Worm (Caenorhabditis elegans): ENCODE results near the gene K05G3.1.

Gene K05G3.1

DNA sequence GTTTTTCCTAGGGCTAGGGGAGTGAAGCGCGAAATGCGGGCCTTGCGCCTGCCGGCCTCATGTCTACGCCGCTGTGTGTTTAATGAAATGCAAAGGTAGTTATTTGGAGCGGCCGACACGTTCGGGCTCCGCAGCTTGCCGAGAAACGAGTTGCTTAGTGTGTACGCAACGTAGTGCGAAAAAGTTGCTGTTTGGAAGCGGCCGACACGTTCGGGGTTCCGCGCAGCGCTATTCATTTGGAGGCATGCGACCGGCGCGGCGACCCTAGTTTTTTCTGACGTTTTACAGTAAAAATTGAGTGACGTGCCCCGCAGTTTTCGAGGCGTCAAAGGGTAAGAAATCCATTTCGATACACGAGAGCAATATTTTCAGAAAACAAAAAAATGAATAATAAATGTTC, 44.5 kb downstream of the K05G3.1 start:
- peak; percentile 47 for TF ChIP-seq snpc-4 (tag; optimal IDR thresholded peaks at IDR 0.05)
- no peak for TF ChIP-seq aly-2 (tag; optimal IDR thresholded peaks at IDR 0.05)

DNA sequence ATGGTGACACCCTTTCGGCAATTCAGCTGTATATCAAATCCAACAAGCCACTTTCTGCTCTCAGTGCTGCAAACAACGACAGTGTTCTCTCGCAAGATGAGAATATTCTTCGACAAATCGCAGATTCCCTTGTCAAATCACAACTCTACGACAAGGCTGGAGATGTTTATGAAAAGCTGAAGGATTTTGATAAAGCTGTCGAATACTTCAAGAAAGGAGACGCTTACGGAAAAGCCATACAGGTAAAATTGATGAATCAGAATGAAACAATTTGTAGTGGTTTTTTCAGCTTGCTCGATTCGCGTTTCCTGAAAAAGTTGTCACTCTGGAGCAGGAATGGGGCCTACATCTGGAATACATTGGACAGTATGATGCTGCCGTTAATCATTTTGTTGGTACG, 45.0 kb downstream of the K05G3.1 start:
- TF ChIP-seq sem-4 (tag; optimal IDR thresholded peaks at IDR 0.05), result no peak
- no peak for TF ChIP-seq peb-1 (tag; optimal IDR thresholded peaks at IDR 0.05)
- TF ChIP-seq nhr-129 (tag; optimal IDR thresholded peaks at IDR 0.05), result no peak
- TF ChIP-seq crh-2 (tag; optimal IDR thresholded peaks at IDR 0.05), result no peak
- TF ChIP-seq elt-1 (tag; optimal IDR thresholded peaks at IDR 0.05), result no peak
- TF ChIP-seq nhr-23 (tag; optimal IDR thresholded peaks at IDR 0.05), result no peak
- TF ChIP-seq nhr-77 (tag; optimal IDR thresholded peaks at IDR 0.05), result no peak
- TF ChIP-seq nhr-10 (tag; optimal IDR thresholded peaks at IDR 0.05), result no peak
- TF ChIP-seq C34F6.9 (tag; optimal IDR thresholded peaks at IDR 0.05), result no peak
- no peak for TF ChIP-seq aly-2 (tag; optimal IDR thresholded peaks at IDR 0.05)
- no peak for TF ChIP-seq skn-1 (tag; optimal IDR thresholded peaks at IDR 0.05)
- TF ChIP-seq nhr-237 (tag; optimal IDR thresholded peaks at IDR 0.05), result no peak
- no peak for TF ChIP-seq nhr-25 (tag; optimal IDR thresholded peaks at IDR 0.05)
- no peak for TF ChIP-seq ceh-16 (tag; optimal IDR thresholded peaks at IDR 0.05)
- no peak for TF ChIP-seq lin-39 (tag; optimal IDR thresholded peaks at IDR 0.05)
- no peak for TF ChIP-seq zag-1 (tag; optimal IDR thresholded peaks at IDR 0.05)

DNA sequence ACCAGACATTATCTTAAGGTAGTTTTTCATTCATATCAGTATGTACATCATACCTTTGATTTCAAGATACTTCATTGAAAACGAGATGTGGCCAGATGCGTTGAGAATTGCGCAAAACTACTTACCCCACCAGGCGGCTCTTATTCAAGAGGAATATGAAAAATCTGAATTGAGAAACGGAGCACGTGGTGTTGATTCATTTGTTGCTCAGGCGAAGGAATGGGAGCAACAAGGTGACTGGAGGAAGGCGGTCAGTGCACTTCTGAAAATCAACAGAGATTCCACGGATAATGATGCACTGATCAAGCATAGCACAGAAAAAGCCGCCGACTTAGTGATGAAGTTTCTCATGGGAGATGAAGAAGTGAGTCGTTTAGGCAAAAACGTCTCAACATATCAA, 47.2 kb downstream of the K05G3.1 start:
- no peak for TF ChIP-seq aly-2 (tag; optimal IDR thresholded peaks at IDR 0.05)
- TF ChIP-seq sem-4 (tag; optimal IDR thresholded peaks at IDR 0.05), result no peak
- TF ChIP-seq fos-1 (tag; optimal IDR thresholded peaks at IDR 0.05), result no peak
- no peak for TF ChIP-seq mbf-1 (tag; optimal IDR thresholded peaks at IDR 0.05)
- no peak for TF ChIP-seq nhr-6 (tag; optimal IDR thresholded peaks at IDR 0.05)
- TF ChIP-seq nhr-25 (tag; optimal IDR thresholded peaks at IDR 0.05), result no peak
- no peak for TF ChIP-seq ama-1 (optimal IDR thresholded peaks at IDR 0.05)
- TF ChIP-seq blmp-1 (tag; optimal IDR thresholded peaks at IDR 0.05; ENCODE audit: insufficient read depth), result no peak
- TF ChIP-seq dmd-4 (tag; optimal IDR thresholded peaks at IDR 0.05), result no peak
- no peak for TF ChIP-seq crh-2 (tag; optimal IDR thresholded peaks at IDR 0.05)
- TF ChIP-seq C34F6.9 (tag; optimal IDR thresholded peaks at IDR 0.05), result no peak
- no peak for TF ChIP-seq sma-9 (GFP tag; optimal IDR thresholded peaks at IDR 0.05)
- TF ChIP-seq sma-9 (tag; optimal IDR thresholded peaks at IDR 0.05), result no peak

DNA sequence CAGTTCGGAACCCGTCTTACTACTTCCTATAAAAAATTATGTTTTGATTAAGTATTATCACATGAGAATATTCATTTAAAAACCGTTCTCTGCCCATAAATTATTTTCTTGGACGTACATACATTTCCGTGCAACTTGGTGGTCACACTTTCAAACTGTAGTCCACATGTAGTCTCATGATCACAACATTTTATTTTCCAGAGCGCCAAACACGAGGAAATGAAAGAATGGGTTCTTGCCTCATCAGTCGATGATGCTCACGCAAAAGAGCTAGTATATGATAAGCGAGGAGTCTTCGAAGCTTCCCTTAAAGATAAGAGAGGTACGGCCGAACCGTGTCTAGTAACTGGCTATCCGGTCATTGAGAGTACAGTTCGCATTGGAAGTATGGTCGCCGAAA, 49.4 kb downstream of the K05G3.1 start:
- TF ChIP-seq nhr-10 (tag; optimal IDR thresholded peaks at IDR 0.05) (no peak), fos-1 (tag; optimal IDR thresholded peaks at IDR 0.05) (peak; percentile 50), sma-9 (GFP tag; optimal IDR thresholded peaks at IDR 0.05) (peak; percentile 54), sma-9 (tag; optimal IDR thresholded peaks at IDR 0.05) (no peak), ceh-16 (tag; optimal IDR thresholded peaks at IDR 0.05) (no peak), aly-2 (tag; optimal IDR thresholded peaks at IDR 0.05) (no peak), ZK546.5 (tag; optimal IDR thresholded peaks at IDR 0.05) (no peak), crh-2 (tag; optimal IDR thresholded peaks at IDR 0.05) (peak; percentile 35)

DNA sequence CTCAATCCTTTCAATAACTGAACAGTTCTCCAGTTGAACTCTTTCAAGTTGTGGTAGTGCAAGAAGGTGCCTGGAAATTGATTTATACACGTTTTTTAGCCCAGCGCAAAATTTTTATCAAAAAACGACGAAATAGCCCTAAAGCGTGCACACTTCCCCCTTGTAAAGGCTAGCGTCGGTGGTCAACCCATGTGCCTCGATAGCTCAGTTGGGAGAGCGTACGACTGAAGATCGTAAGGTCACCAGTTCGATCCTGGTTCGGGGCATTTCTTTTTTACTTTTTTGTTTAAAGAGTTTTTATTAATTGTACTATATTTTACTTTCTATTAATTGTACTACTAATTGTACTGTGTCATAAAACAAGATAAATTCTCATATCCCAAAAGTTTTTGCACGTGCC, 50.2 kb downstream of the K05G3.1 start:
- no peak for TF ChIP-seq F13H6.1 (tag; optimal IDR thresholded peaks at IDR 0.05)
- TF ChIP-seq unc-55 (GFP tag; optimal IDR thresholded peaks at IDR 0.05), result peak; percentile 22
- TF ChIP-seq blmp-1 (tag; optimal IDR thresholded peaks at IDR 0.05; ENCODE audit: insufficient read depth), result no peak
- peak; percentile 11 for TF ChIP-seq sma-9 (GFP tag; optimal IDR thresholded peaks at IDR 0.05)
- no peak for TF ChIP-seq sma-9 (tag; optimal IDR thresholded peaks at IDR 0.05)
- TF ChIP-seq elt-3 (tag; optimal IDR thresholded peaks at IDR 0.05), result no peak
- no peak for TF ChIP-seq ceh-16 (tag; optimal IDR thresholded peaks at IDR 0.05)
- peak; percentile 28 for TF ChIP-seq C34F6.9 (tag; optimal IDR thresholded peaks at IDR 0.05)
- peak; percentile 32 for TF ChIP-seq fos-1 (tag; optimal IDR thresholded peaks at IDR 0.05)
- no peak for TF ChIP-seq mbf-1 (tag; optimal IDR thresholded peaks at IDR 0.05)
- no peak for TF ChIP-seq sem-4 (tag; optimal IDR thresholded peaks at IDR 0.05)
- TF ChIP-seq peb-1 (tag; optimal IDR thresholded peaks at IDR 0.05), result no peak
- no peak for TF ChIP-seq nhr-21 (tag; optimal IDR thresholded peaks at IDR 0.05)
- TF ChIP-seq unc-39 (tag; optimal IDR thresholded peaks at IDR 0.05), result no peak
- TF ChIP-seq ztf-4 (tag; optimal IDR thresholded peaks at IDR 0.05), result no peak
- no peak for TF ChIP-seq mdl-1 (tag; optimal IDR thresholded peaks at IDR 0.05)
- no peak for TF ChIP-seq ztf-1 (GFP tag; conservative IDR thresholded peaks at IDR 0.05)
- TF ChIP-seq nhr-12 (tag; optimal IDR thresholded peaks at IDR 0.05), result no peak
- no peak for TF ChIP-seq snpc-4 (tag; optimal IDR thresholded peaks at IDR 0.05)
- TF ChIP-seq elt-1 (tag; optimal IDR thresholded peaks at IDR 0.05), result no peak
- TF ChIP-seq unc-62 (GFP tag; optimal IDR thresholded peaks at IDR 0.05), result no peak
- no peak for TF ChIP-seq ZK546.5 (tag; optimal IDR thresholded peaks at IDR 0.05)
- no peak for TF ChIP-seq alr-1 (tag; optimal IDR thresholded peaks at IDR 0.05)
- no peak for TF ChIP-seq mab-5 (tag; optimal IDR thresholded peaks at IDR 0.05)
- no peak for TF ChIP-seq nhr-25 (tag; optimal IDR thresholded peaks at IDR 0.05)
- TF ChIP-seq crh-2 (tag; optimal IDR thresholded peaks at IDR 0.05), result no peak
- no peak for TF ChIP-seq nhr-77 (tag; optimal IDR thresholded peaks at IDR 0.05)
- no peak for TF ChIP-seq lsy-2 (tag; optimal IDR thresholded peaks at IDR 0.05)
- no peak for TF ChIP-seq ama-1 (optimal IDR thresholded peaks at IDR 0.05)
- peak; percentile 11 for TF ChIP-seq sma-3 (GFP tag; optimal IDR thresholded peaks at IDR 0.05)
- no peak for TF ChIP-seq ceh-82 (tag; optimal IDR thresholded peaks at IDR 0.05)
- peak; percentile 40 for TF ChIP-seq gmeb-1 (tag; optimal IDR thresholded peaks at IDR 0.05)
- no peak for TF ChIP-seq nhr-23 (tag; optimal IDR thresholded peaks at IDR 0.05)
- TF ChIP-seq aly-2 (tag; optimal IDR thresholded peaks at IDR 0.05), result no peak
- TF ChIP-seq R02D3.7 (tag; optimal IDR thresholded peaks at IDR 0.05), result no peak
- TF ChIP-seq lin-13 (GFP tag; optimal IDR thresholded peaks at IDR 0.05), result no peak
